Fruit fly (Drosophila melanogaster): ENCODE results near the gene CG13907.

Gene CG13907

dm6 chr3L:881496-882235, at the start of gene CG13907 (continued):
- no peak for TF ChIP-seq zfh2 (GFP tag; optimal IDR thresholded peaks at IDR 0.05)
- peak; percentile 42; the same call in 1 of the 2 replicates for TF ChIP-seq ttk (GFP tag; IDR thresholded peaks at IDR 0.05)
- peak; percentile 21 for TF ChIP-seq Max (GFP tag; optimal IDR thresholded peaks at IDR 0.05)
- TF ChIP-seq knrl (GFP tag; IDR thresholded peaks at IDR 0.05; ENCODE audit: partially characterized antibody) = 0 out of 3 replicates have a peak, but pooled peaks have one; percentile 17
- peak; percentile 9; the same call in 1 of the 3 replicates for TF ChIP-seq ci (GFP tag; IDR thresholded peaks at IDR 0.05)
- peak; percentile 44; the same call in 1 of the 4 replicates for TF ChIP-seq Dll (GFP tag; IDR thresholded peaks at IDR 0.05; ENCODE audit: partially characterized antibody)
- peak; percentile 61; the same call in 1 of the 2 replicates for TF ChIP-seq crol (GFP tag; IDR thresholded peaks at IDR 0.05)
- no peak for TF ChIP-seq salm (tag; optimal IDR thresholded peaks at IDR 0.05)
- TF ChIP-seq HLH4C (GFP tag; IDR thresholded peaks at IDR 0.05; ENCODE audit: partially characterized antibody) = 0 out of 3 replicates have a peak, but pooled peaks have one; percentile 26
- no peak for TF ChIP-seq fu2 (GFP tag; optimal IDR thresholded peaks at IDR 0.05)
- peak; percentile 17; the same call in 1 of the 3 replicates for TF ChIP-seq Doc3 (GFP tag; IDR thresholded peaks at IDR 0.05; ENCODE audit: partially characterized antibody)
- peak; percentile 59 for TF ChIP-seq nerfin-1 (tag; optimal IDR thresholded peaks at IDR 0.05)
- no peak for TF ChIP-seq CG2129 (GFP tag; IDR thresholded peaks at IDR 0.05; ENCODE audit: partially characterized antibody)
- TF ChIP-seq fd64A (GFP tag; optimal IDR thresholded peaks at IDR 0.05) = peak; percentile 37
- peak; percentile 63 for TF ChIP-seq ewg (GFP tag; optimal IDR thresholded peaks at IDR 0.05)
- peak; percentile 82 for TF ChIP-seq chinmo (GFP tag; IDR thresholded peaks at IDR 0.05; ENCODE audit: partially characterized antibody)
- no peak for TF ChIP-seq sima (GFP tag; optimal IDR thresholded peaks at IDR 0.05)
- TF ChIP-seq CG13287 (GFP tag; IDR thresholded peaks at IDR 0.05; ENCODE audit: partially characterized antibody) = peak; percentile 43; the same call in 1 of the 2 replicates
- no peak for TF ChIP-seq sisA (GFP tag; IDR thresholded peaks at IDR 0.05)
- TF ChIP-seq zen (tag; optimal IDR thresholded peaks at IDR 0.05) = no peak
- no peak for TF ChIP-seq Elba2 (GFP tag; optimal IDR thresholded peaks at IDR 0.05)
- TF ChIP-seq unc-4 (GFP tag; IDR thresholded peaks at IDR 0.05; ENCODE audit: partially characterized antibody) = peak; percentile 43; the same call in 1 of the 2 replicates
- TF ChIP-seq CG34224 (GFP tag; IDR thresholded peaks at IDR 0.05; ENCODE audit: partially characterized antibody) = peak; percentile 60; the same call in 2 of the 3 replicates
- peak; percentile 87 to 93 for TF ChIP-seq Trl (optimal IDR thresholded peaks at IDR 0.05)
- peak; percentile 40 for TF ChIP-seq Trl (GFP tag; optimal IDR thresholded peaks at IDR 0.05)
- peak; percentile 16 for TF ChIP-seq CG17385 (GFP tag; optimal IDR thresholded peaks at IDR 0.05)
- no peak for TF ChIP-seq CG10209 (GFP tag; optimal IDR thresholded peaks at IDR 0.05)
- TF ChIP-seq sd (tag; optimal IDR thresholded peaks at IDR 0.05) = peak; percentile 10
- no peak for TF ChIP-seq Six4 (GFP tag; optimal IDR thresholded peaks at IDR 0.05)
- no peak for TF ChIP-seq CG32532 (GFP tag; IDR thresholded peaks at IDR 0.05)

- TF ChIP-seq run (tag; optimal IDR thresholded peaks at IDR 0.05) (no peak), ab (GFP tag; optimal IDR thresholded peaks at IDR 0.05) (no peak), Hr3 (GFP tag; optimal IDR thresholded peaks at IDR 0.05) (no peak), hkb (optimal IDR thresholded peaks at IDR 0.05) (no peak), hkb (GFP tag; IDR thresholded peaks at IDR 0.05) (peak; percentile 59), CG1603 (tag; optimal IDR thresholded peaks at IDR 0.05) (no peak), CG11247 (GFP tag; IDR thresholded peaks at IDR 0.05) (no peak), ATbp (GFP tag; optimal IDR thresholded peaks at IDR 0.05) (no peak), Ptx1 (GFP tag; IDR thresholded peaks at IDR 0.05) (peak; percentile 39), gro (GFP tag; optimal IDR thresholded peaks at IDR 0.05) (no peak), MTF-1 (GFP tag; optimal IDR thresholded peaks at IDR 0.05; ENCODE audit: borderline replicate concordance) (no peak), CG32772 (GFP tag; IDR thresholded peaks at IDR 0.05) (no peak), knrl (GFP tag; IDR thresholded peaks at IDR 0.05; ENCODE audit: partially characterized antibody) (no peak), CG4854 (GFP tag; optimal IDR thresholded peaks at IDR 0.05) (no peak), Ets97D (GFP tag; optimal IDR thresholded peaks at IDR 0.05) (no peak), sd (tag; optimal IDR thresholded peaks at IDR 0.05) (no peak), CG13287 (GFP tag; IDR thresholded peaks at IDR 0.05; ENCODE audit: partially characterized antibody) (no peak), gce (GFP tag; IDR thresholded peaks at IDR 0.05) (no peak), CG30431 (GFP tag; optimal IDR thresholded peaks at IDR 0.05) (no peak), CG4404 (GFP tag; IDR thresholded peaks at IDR 0.05) (no peak), D (optimal IDR thresholded peaks at IDR 0.05) (no peak), D (GFP tag; optimal IDR thresholded peaks at IDR 0.05) (no peak), CkIIα-i1 (GFP tag; IDR thresholded peaks at IDR 0.05) (no peak)
Measured at dm6 chr3L:917225-917624, 35.4 kb upstream of the CG13907 start.
